Worm (Caenorhabditis elegans): Measurements from ENCODE around the gene srz-5.

Gene srz-5

DNA sequence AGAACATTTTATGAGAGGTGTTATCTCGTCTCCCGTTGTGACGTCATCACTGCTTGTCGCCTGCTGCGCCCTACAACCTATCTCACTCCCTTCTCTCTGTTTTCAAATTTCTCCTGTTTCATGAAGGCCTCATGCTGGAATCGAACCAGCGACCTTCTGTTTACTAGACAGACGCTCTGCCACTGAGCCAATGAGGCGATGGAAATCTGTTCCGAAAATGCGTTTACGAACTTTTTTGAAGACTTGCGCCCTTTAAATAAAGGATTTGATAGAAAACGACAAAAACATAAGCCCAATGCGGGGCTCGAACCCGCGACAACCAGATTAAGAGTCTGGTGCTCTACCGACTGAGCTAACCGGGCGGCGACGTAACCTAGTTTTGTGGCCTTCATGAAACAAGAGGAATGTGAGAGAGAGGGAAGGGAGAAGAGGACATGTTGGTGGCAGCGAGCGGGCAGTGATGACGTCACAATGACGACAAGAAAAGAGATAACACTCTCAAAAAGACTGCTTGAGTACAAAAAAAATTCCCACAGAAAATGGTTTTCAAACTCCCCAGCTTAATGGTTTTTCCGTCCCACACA is 4.5 kb upstream of the srz-5 start, which contains the start of gene clec-126 (continued):
- TF ChIP-seq fkh-8 (tag; optimal IDR thresholded peaks at IDR 0.05) (peak; percentile 44), dpl-1 (GFP tag; optimal IDR thresholded peaks at IDR 0.05) (peak in 2 of 3 experiments; percentile 46 to 49), lsy-2 (tag; optimal IDR thresholded peaks at IDR 0.05) (peak; percentile 68 to 81), nhr-12 (tag; optimal IDR thresholded peaks at IDR 0.05) (no peak), zip-4 (GFP tag; optimal IDR thresholded peaks at IDR 0.05) (no peak), lir-3 (tag; optimal IDR thresholded peaks at IDR 0.05; ENCODE audit: poor library complexity) (peak; percentile 39), grh-1 (GFP tag; IDR thresholded peaks at IDR 0.05) (peak; percentile 7; the same call in 1 of the 2 replicates), dsc-1 (tag; optimal IDR thresholded peaks at IDR 0.05) (peak; percentile 62), nhr-11 (tag; optimal IDR thresholded peaks at IDR 0.05) (no peak), nhr-71 (tag; optimal IDR thresholded peaks at IDR 0.05) (peak; percentile 81), nhr-237 (tag; optimal IDR thresholded peaks at IDR 0.05) (no peak), nhr-19 (GFP tag; conservative IDR thresholded peaks at IDR 0.05) (peak; percentile 65), elt-3 (tag; optimal IDR thresholded peaks at IDR 0.05) (peak in 2 of 6 experiments; percentile 2 to 40), isw-1 (GFP tag; IDR thresholded peaks at IDR 0.05) (no peak), nhr-77 (tag; optimal IDR thresholded peaks at IDR 0.05) (peak; percentile 69), F16B12.6 (tag; optimal IDR thresholded peaks at IDR 0.05) (peak; percentile 28), ceh-88 (GFP tag; IDR thresholded peaks at IDR 0.05) (0 out of 2 replicates have a peak, but pooled peaks have one; percentile 33), mdl-1 (tag; optimal IDR thresholded peaks at IDR 0.05) (peak in 1 of 2 experiments; percentile 50), nhr-28 (tag; optimal IDR thresholded peaks at IDR 0.05) (no peak), lin-15B (tag; optimal IDR thresholded peaks at IDR 0.05) (peak; percentile 24), hlh-4 (tag; optimal IDR thresholded peaks at IDR 0.05) (no peak), swsn-7 (tag; optimal IDR thresholded peaks at IDR 0.05) (peak; percentile 65), ama-1 (optimal IDR thresholded peaks at IDR 0.05) (no peak), unc-98 (GFP tag; IDR thresholded peaks at IDR 0.05) (no peak), egl-13 (tag; optimal IDR thresholded peaks at IDR 0.05) (peak; percentile 45), skn-1 (tag; optimal IDR thresholded peaks at IDR 0.05) (peak; percentile 47), aha-1 (tag; optimal IDR thresholded peaks at IDR 0.05) (no peak), sup-37 (GFP tag; optimal IDR thresholded peaks at IDR 0.05) (no peak), nhr-84 (tag; optimal IDR thresholded peaks at IDR 0.05) (no peak), nhr-90 (tag; optimal IDR thresholded peaks at IDR 0.05; ENCODE audit: poor library complexity) (peak; percentile 90), snu-23 (GFP tag; optimal IDR thresholded peaks at IDR 0.05) (peak; percentile 87), zag-1 (tag; optimal IDR thresholded peaks at IDR 0.05) (no peak), ceh-8 (GFP tag; optimal IDR thresholded peaks at IDR 0.05) (peak; percentile 4), nhr-20 (tag; optimal IDR thresholded peaks at IDR 0.05) (peak; percentile 75), xbp-1 (tag; optimal IDR thresholded peaks at IDR 0.05) (peak; percentile 74), pag-3 (tag; optimal IDR thresholded peaks at IDR 0.05; ENCODE audit: borderline replicate concordance, insufficient read depth) (no peak), egl-27 (tag; optimal IDR thresholded peaks at IDR 0.05) (peak in 1 of 2 experiments; percentile 35), alr-1 (tag; optimal IDR thresholded peaks at IDR 0.05; ENCODE audit: borderline replicate concordance) (no peak), ets-5 (GFP tag; IDR thresholded peaks at IDR 0.05) (no peak), unc-30 (tag; optimal IDR thresholded peaks at IDR 0.05) (no peak), Y116A8C.19 (tag; optimal IDR thresholded peaks at IDR 0.05; ENCODE audit: borderline replicate concordance) (no peak), mab-9 (GFP tag; IDR thresholded peaks at IDR 0.05) (no peak), aly-2 (tag; optimal IDR thresholded peaks at IDR 0.05) (no peak), pax-3 (tag; optimal IDR thresholded peaks at IDR 0.05) (no peak), efl-3 (GFP tag; optimal IDR thresholded peaks at IDR 0.05) (no peak), blmp-1 (tag; optimal IDR thresholded peaks at IDR 0.05) (peak; percentile 40), unc-86 (tag; optimal IDR thresholded peaks at IDR 0.05) (peak; percentile 48)
